Fruit fly (Drosophila melanogaster) whole organism, prepupa: ENCODE results near the gene bond.

Experiments used
- CG10669 ChIP-seq: fragments of 200-800 bp; sonication (Bioruptor generic); optimal IDR thresholded peaks from 3 replicates; lab custom pipeline; 2018; ENCODE audit warnings: missing biosample characterization, mild to moderate bottlenecking, missing genetic modification characterization, moderate library complexity
- CG16779 ChIP-seq: fragments of 200-800 bp; sonication (Bioruptor generic); optimal IDR thresholded peaks from 3 replicates; lab custom pipeline; 2017; ENCODE audit warnings: missing biosample characterization, mild to moderate bottlenecking, missing genetic modification characterization
- CG6792 ChIP-seq: fragments of 200-800 bp; sonication (Bioruptor generic); optimal IDR thresholded peaks from 3 replicates; lab custom pipeline; 2016; ENCODE audit warnings: missing biosample characterization, missing genetic modification characterization
- topi ChIP-seq: fragments of 200-800 bp; sonication (Bioruptor generic); optimal IDR thresholded peaks from 3 replicates; lab custom pipeline; 2016; ENCODE audit warnings: missing biosample characterization, missing genetic modification characterization

DNA sequence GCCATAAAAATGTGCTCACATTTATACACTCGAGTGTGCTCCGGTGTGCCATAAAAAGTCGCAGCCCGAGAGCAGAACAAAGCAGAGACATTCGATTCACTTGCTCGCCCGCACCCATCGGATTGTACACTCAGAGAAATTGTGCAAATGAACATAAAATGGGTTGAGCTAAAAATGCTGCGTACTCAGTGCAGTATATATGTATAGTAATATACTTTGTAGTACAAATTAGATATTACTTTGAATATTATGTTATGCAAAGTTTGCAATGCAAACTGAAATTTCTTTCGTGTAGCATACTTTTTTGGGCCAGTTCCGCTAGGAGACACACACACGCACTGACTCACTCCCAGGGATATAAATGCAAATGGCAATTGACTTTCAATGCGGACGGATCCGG lies 46.9 kb upstream of the bond start:
- TF ChIP-seq CG6792 (GFP tag; lab: Kevin White, UChicago): no peak
- TF ChIP-seq CG16779 (tag; lab: Kevin White, UChicago): no peak
- no peak for TF ChIP-seq CG10669 (GFP tag; lab: Kevin White, UChicago)
- TF ChIP-seq topi (GFP tag; lab: Kevin White, UChicago): no peak
